Worm (Caenorhabditis elegans) whole organism, late embryonic: ENCODE measurements around the gene F36H5.10.

Experiments used
- C08G9.2 ChIP-seq: sonication (generic microtip); optimal IDR thresholded peaks from 2 replicates; lab custom pipeline; 2016; ENCODE audit warnings: mild to moderate bottlenecking, missing genetic modification characterization, moderate library complexity, missing compliant biosample characterization
- F13H6.1 ChIP-seq: sonication (generic microtip); optimal IDR thresholded peaks from 2 replicates; lab custom pipeline; 2016; ENCODE audit warnings: missing genetic modification characterization, missing compliant biosample characterization
- ama-1 ChIP-seq: fragments of 150-350 bp; optimal IDR thresholded peaks from 2 replicates; lab custom pipeline; 2014
- ceh-34 ChIP-seq: sonication (generic microtip); optimal IDR thresholded peaks from 2 replicates; lab custom pipeline; 2016; ENCODE audit warnings: mild to moderate bottlenecking, missing genetic modification characterization, missing compliant biosample characterization
- ceh-6 ChIP-seq: fragments of 200-800 bp; sonication (Bioruptor generic); optimal IDR thresholded peaks from 2 replicates; lab custom pipeline; 2018; ENCODE audit warnings: mild to moderate bottlenecking, missing genetic modification characterization, missing compliant biosample characterization
- dve-1 ChIP-seq: sonication (generic microtip); optimal IDR thresholded peaks from 2 replicates; lab custom pipeline; 2017; ENCODE audit warnings: antibody characterized with exemption, mild to moderate bottlenecking, missing genetic modification characterization, missing compliant biosample characterization
- fkh-10 ChIP-seq: fragments of 150-350 bp; optimal IDR thresholded peaks from 2 replicates; lab custom pipeline; 2014; ENCODE audit warnings: missing biosample characterization, missing genetic modification reagents, missing genetic modification characterization
- hlh-8 ChIP-seq: sonication (generic microtip); optimal IDR thresholded peaks from 2 replicates; lab custom pipeline; 2016; ENCODE audit warnings: missing genotype, missing genetic modification characterization, missing compliant biosample characterization
- lin-11 ChIP-seq: fragments of 200-800 bp; sonication (Bioruptor generic); optimal IDR thresholded peaks from 2 replicates; lab custom pipeline; 2018; ENCODE audit warnings: mild to moderate bottlenecking, missing genetic modification characterization, missing compliant biosample characterization
- madf-2 ChIP-seq: sonication (generic microtip); optimal IDR thresholded peaks from 2 replicates; lab custom pipeline; 2017; ENCODE audit warnings: missing genetic modification characterization, missing compliant biosample characterization
- pax-1 ChIP-seq: fragments of 150-350 bp; optimal IDR thresholded peaks from 2 replicates; lab custom pipeline; 2014; ENCODE audit warnings: missing biosample characterization, missing genetic modification characterization
- rnt-1 ChIP-seq: sonication (generic microtip); optimal IDR thresholded peaks from 2 replicates; lab custom pipeline; 2016; ENCODE audit warnings: missing genetic modification characterization, missing compliant biosample characterization
- unc-3 ChIP-seq, 2 experiments: fragments of 200-800 bp in 1 of 2; sonication (Bioruptor generic) in 1 of 2; sonication (generic microtip) in 1 of 2; conservative IDR thresholded peaks in 1 of 2; optimal IDR thresholded peaks in 1 of 2; 2 replicates each; pipeline versions ENCODE4 v1.3.6 to Lab custom; 2016 to 2022; ENCODE audit warnings: missing compliant biosample characterization in 2 of 2, missing genetic modification characterization in 2 of 2, missing genetic modification reagents in 1 of 2
- unc-86 ChIP-seq: sonication (generic microtip); optimal IDR thresholded peaks from 2 replicates; lab custom pipeline; 2016; ENCODE audit warnings: missing genetic modification characterization, missing compliant biosample characterization

ce11 chrII:1728253-1728652, 28.9 kb upstream of the F36H5.10 start, which contains the start of gene btb-9:
- no peak for TF ChIP-seq rnt-1 (tag; lab: Kevin White, UChicago)
- TF ChIP-seq dve-1 (tag; lab: Kevin White, UChicago), result no peak
- TF ChIP-seq C08G9.2 (tag; lab: Kevin White, UChicago), result no peak
- TF ChIP-seq madf-2 (tag; lab: Kevin White, UChicago), result no peak
- TF ChIP-seq unc-86 (tag; lab: Kevin White, UChicago), result no peak
- no peak for TF ChIP-seq ceh-6 (GFP tag; lab: Kevin White, UChicago)
- no peak for TF ChIP-seq ama-1 (lab: Kevin White, UChicago)
- no peak for TF ChIP-seq unc-3 (GFP tag; conservative IDR thresholded peaks at IDR 0.05; lab: Robert Waterston, UW)
- no peak for TF ChIP-seq unc-3 (tag; optimal IDR thresholded peaks at IDR 0.05; lab: Kevin White, UChicago)
- no peak for TF ChIP-seq hlh-8 (tag; lab: Kevin White, UChicago)
- no peak for TF ChIP-seq fkh-10 (GFP tag; lab: Kevin White, UChicago)
- no peak for TF ChIP-seq ceh-34 (tag; lab: Kevin White, UChicago)
- no peak for TF ChIP-seq pax-1 (tag; lab: Kevin White, UChicago)
- TF ChIP-seq lin-11 (tag; lab: Kevin White, UChicago), result no peak
- no peak for TF ChIP-seq F13H6.1 (tag; lab: Kevin White, UChicago)
